Worm (Caenorhabditis elegans) whole organism, L4/young adult: Measurements from ENCODE around the gene ints-6.

ENCODE experiments used
- W03F9.2 ChIP-seq: fragments of 150-350 bp; optimal IDR thresholded peaks from 2 replicates; lab custom pipeline; 2014; ENCODE audit warnings: missing biosample characterization, missing genetic modification characterization
- dao-5 ChIP-seq: sonication (generic microtip); optimal IDR thresholded peaks from 2 replicates; lab custom pipeline; 2016; ENCODE audit warnings: missing genotype, missing genetic modification characterization, moderate library complexity, missing compliant biosample characterization
- him-1 ChIP-seq: sonication (generic microtip); optimal IDR thresholded peaks from 2 replicates; lab custom pipeline; 2016; ENCODE audit warnings: missing genotype, missing genetic modification reagents, missing genetic modification characterization, missing compliant biosample characterization

ints-6 gene

ce11 chrIV:8737354-8737753 lies 45.8 kb downstream of the ints-6 start:
- TF ChIP-seq W03F9.2 (tag; lab: Kevin White, UChicago) (peak; percentile 10), dao-5 (tag; lab: Kevin White, UChicago) (no peak)

ce11 chrIV:8737787-8738186 lies 46.2 kb downstream of the ints-6 start, which contains the start of gene F21D5.4:
Gene F21D5.4 (plus strand): TSS chrIV:8738087.
- TF ChIP-seq dao-5 (tag; lab: Kevin White, UChicago): no peak
- no peak for TF ChIP-seq W03F9.2 (tag; lab: Kevin White, UChicago)
- no peak for TF ChIP-seq him-1 (tag; lab: Kevin White, UChicago)

DNA sequence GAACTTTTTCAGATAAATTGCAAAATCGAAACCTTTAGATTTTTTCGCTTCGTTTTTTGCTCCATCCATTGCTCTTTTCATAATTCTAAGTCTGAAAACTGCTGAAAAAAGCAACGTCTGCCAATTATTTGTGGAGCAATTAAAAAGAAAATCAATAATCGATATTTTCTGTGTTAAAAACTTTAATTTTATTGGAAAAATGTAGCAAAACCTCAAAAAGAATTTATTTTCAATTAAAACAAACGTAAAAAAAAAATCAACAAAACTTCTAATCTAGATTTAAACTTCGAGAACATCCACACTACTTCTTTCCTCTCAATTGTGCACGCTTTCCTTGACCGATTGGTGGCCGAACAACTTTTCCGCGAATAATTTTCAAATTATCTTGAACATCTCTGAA lies 47.7 kb downstream of the ints-6 start, which contains the start of gene F21D5.5:
F21D5.5 (minus strand) TSS at position 101 of the 400 bp plus-strand sequence.
- TF ChIP-seq W03F9.2 (tag; lab: Kevin White, UChicago) (no peak), him-1 (tag; lab: Kevin White, UChicago) (no peak), dao-5 (tag; lab: Kevin White, UChicago) (no peak)

DNA sequence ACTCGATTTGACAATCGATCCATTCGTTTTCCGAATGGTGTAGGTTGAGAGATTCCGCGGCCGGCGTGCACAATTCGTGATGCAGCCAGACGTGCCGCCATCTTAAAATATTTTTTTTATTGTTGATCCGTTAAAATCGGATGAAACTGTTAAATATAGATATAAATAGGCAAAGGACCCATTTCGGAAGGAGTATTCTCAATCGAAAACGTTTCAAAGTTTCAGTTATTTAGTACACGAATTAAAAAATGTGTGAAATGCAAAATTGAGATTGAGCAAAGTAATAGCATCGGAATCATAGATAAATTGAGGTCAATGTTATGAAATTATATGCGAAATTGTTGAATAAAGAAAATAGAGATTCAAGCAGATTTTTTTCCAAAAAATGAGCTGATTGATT lies 48.4 kb downstream of the ints-6 start, which contains the start of gene mrps-33:
mrps-33 (minus strand) TSS at position 101 of the 400 bp plus-strand sequence.
- no peak for TF ChIP-seq dao-5 (tag; lab: Kevin White, UChicago)
- no peak for TF ChIP-seq him-1 (tag; lab: Kevin White, UChicago)
- no peak for TF ChIP-seq W03F9.2 (tag; lab: Kevin White, UChicago)

DNA sequence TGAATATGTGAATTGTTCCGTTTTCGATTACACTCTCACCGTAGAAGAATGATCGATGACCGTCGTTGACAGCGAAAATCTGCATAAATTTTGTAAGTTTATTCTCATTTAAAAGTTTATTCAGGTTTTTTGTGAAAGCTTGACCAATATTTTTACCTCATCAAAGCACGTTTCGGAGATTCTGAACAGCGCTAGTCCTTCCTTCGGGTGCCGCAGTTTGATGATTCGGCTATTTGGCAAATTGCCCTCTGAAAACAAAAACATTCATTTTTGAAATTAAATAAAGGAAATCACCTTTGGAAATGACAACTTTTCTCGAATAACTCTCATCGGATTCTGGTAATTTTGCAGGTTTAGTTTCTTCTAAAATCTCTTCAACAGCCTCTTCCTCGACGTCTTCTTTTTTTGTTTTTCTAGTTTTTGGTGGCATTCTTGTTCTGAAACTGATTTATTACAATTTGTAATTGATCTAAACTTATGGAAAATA lies 49.5 kb downstream of the ints-6 start, which contains the start of gene F21D5.6:
F21D5.6 (minus strand) TSS at position 437 of the 487 bp plus-strand sequence.
- no peak for TF ChIP-seq dao-5 (tag; lab: Kevin White, UChicago)
- no peak for TF ChIP-seq W03F9.2 (tag; lab: Kevin White, UChicago)
- TF ChIP-seq him-1 (tag; lab: Kevin White, UChicago): no peak

DNA sequence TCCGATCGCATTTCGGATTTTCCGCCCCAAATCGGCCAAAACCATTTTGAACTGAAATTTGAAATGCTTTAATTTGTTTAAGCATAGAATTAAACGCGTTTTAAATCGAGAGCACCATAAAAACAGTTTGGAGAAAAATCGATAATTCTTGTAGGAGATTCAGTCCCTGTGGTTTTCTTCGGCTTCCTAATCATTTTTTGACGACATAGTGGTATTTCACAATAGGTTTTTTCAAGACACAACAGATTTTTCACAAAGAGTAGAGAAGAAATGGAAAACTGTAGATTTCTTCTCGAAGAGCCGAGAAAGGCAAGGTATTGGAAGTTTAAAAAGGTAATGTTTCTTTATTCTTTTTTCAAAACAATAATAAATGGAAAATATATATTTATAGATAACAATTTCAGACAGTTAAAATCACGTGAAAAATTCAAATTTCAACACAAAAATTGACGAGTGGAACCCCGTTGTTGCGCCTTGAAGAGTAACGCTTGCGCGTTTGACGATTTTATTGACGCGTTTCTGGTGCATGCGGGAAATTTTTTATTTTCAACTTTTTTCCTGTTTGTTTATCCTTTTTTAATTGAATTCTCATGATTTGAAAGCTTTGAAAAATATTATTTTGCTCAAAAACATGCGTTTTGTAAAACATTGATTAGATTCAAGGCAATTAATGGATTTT lies 52.2 kb downstream of the ints-6 start, which contains the start of gene F21D5.7:
F21D5.7 (minus strand) TSS at position 51 of the 679 bp plus-strand sequence.
- TF ChIP-seq W03F9.2 (tag; lab: Kevin White, UChicago) (peak; percentile 92), dao-5 (tag; lab: Kevin White, UChicago) (no peak), him-1 (tag; lab: Kevin White, UChicago) (no peak)

DNA sequence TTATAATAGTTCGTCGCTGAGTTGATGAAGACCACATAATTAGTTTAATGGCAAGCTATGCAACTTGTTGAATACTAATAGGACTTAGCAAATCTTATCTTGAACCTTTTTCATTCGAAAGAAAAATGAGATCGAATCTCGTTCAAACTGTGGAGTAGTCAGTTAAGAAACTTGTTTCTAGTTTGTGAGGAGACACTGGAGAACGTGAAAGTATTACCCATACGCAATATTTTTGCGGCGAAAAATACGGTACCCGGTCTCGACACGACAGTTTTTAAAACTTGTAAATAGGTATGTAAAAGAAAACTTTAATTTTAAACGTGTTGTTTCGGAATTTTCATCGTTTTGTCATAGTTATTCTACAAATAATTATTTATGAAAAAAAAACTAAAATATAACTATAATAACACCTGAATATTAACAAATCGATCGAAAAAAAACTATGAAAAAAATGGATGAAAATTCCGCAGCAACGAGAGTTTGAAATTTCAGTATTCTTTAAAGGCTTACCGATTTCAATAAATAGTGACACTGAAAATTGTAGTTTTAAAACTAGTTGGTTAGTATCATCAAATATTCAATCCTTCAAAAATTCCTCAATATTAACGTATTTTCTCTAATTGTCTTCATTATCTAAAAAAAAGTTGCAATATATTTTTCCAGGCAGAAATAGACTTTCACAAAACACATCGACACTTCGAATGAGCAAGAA lies 54.2 kb downstream of the ints-6 start, which contains the start of the genes F20C5.7 and parg-1:
F20C5.7 (minus strand) TSS at position 101 of the 712 bp plus-strand sequence.
parg-1 (plus strand) TSS at position 662 of the 712 bp plus-strand sequence.
- TF ChIP-seq him-1 (tag; lab: Kevin White, UChicago) (no peak), W03F9.2 (tag; lab: Kevin White, UChicago) (no peak), dao-5 (tag; lab: Kevin White, UChicago) (no peak)
